Worm (Caenorhabditis elegans) whole organism, late embryonic: ENCODE measurements around the gene pfn-2.
A peak's percentile ranks its signal among the peaks of the same experiment; 100 is the strongest.

Experiments
- C08G9.2 ChIP-seq: sonication (generic microtip); optimal IDR thresholded peaks from 2 replicates; lab custom pipeline; 2016; ENCODE audit warnings: mild to moderate bottlenecking, missing genetic modification characterization, moderate library complexity, missing compliant biosample characterization
- C38D4.7 ChIP-seq: fragments of 200-800 bp; sonication (Bioruptor generic); optimal IDR thresholded peaks from 2 replicates; lab custom pipeline; 2018; ENCODE audit warnings: mild to moderate bottlenecking, missing genetic modification characterization, moderate library complexity, missing compliant biosample characterization
- K02D7.2 ChIP-seq: sonication (generic microtip); optimal IDR thresholded peaks from 2 replicates; lab custom pipeline; 2017; ENCODE audit warnings: mild to moderate bottlenecking, missing genetic modification characterization, missing compliant biosample characterization
- K09A11.1 ChIP-seq: sonication (generic microtip); optimal IDR thresholded peaks from 2 replicates; lab custom pipeline; 2017; ENCODE audit warnings: antibody characterized with exemption, mild to moderate bottlenecking, missing genetic modification characterization, missing compliant biosample characterization; ENCODE audit not compliant: insufficient read depth
- ahr-1 ChIP-seq: sonication (generic microtip); optimal IDR thresholded peaks from 2 replicates; lab custom pipeline; 2016; ENCODE audit warnings: missing genetic modification characterization, missing compliant biosample characterization
- ama-1 ChIP-seq: fragments of 150-350 bp; optimal IDR thresholded peaks from 2 replicates; lab custom pipeline; 2014
- ceh-19 ChIP-seq: fragments of 200-800 bp; sonication (Bioruptor generic); optimal IDR thresholded peaks from 2 replicates; lab custom pipeline; 2018; ENCODE audit warnings: mild to moderate bottlenecking, missing genetic modification characterization, missing compliant biosample characterization
- ceh-2 ChIP-seq: sonication (generic microtip); optimal IDR thresholded peaks from 2 replicates; lab custom pipeline; 2016; ENCODE audit warnings: missing genotype, missing genetic modification characterization, missing compliant biosample characterization
- ceh-24 ChIP-seq: sonication (generic microtip); optimal IDR thresholded peaks from 2 replicates; lab custom pipeline; 2016; ENCODE audit warnings: mild to moderate bottlenecking, missing genetic modification characterization, missing compliant biosample characterization
- ceh-30 ChIP-seq: fragments of 150-350 bp; optimal IDR thresholded peaks from 2 replicates; lab custom pipeline; 2014; ENCODE audit warnings: missing biosample characterization, missing genetic modification characterization
- ceh-31 ChIP-seq: sonication (generic microtip); optimal IDR thresholded peaks from 2 replicates; lab custom pipeline; 2016; ENCODE audit warnings: missing genetic modification characterization, missing compliant biosample characterization
- ceh-45 ChIP-seq: fragments of 200-800 bp; sonication (Bioruptor generic); IDR thresholded peaks from 2 replicates; pipeline ENCODE4 v1.3.6; 2022; ENCODE audit warnings: missing genetic modification reagents, missing genetic modification characterization, missing compliant biosample characterization
- ceh-48 ChIP-seq: sonication (generic microtip); optimal IDR thresholded peaks from 2 replicates; lab custom pipeline; 2016; ENCODE audit warnings: missing genetic modification characterization, inconsistent platforms, missing compliant biosample characterization
- ceh-6 ChIP-seq: fragments of 200-800 bp; sonication (Bioruptor generic); optimal IDR thresholded peaks from 2 replicates; lab custom pipeline; 2018; ENCODE audit warnings: mild to moderate bottlenecking, missing genetic modification characterization, missing compliant biosample characterization
- elt-2 ChIP-seq: sonication (generic microtip); optimal IDR thresholded peaks from 2 replicates; lab custom pipeline; 2016; ENCODE audit warnings: missing genetic modification reagents, missing genetic modification characterization, missing compliant biosample characterization
- eyg-1 ChIP-seq: sonication (generic microtip); optimal IDR thresholded peaks from 2 replicates; lab custom pipeline; 2016; ENCODE audit warnings: missing genotype, missing genetic modification characterization, missing compliant biosample characterization
- fax-1 ChIP-seq: sonication (generic microtip); optimal IDR thresholded peaks from 2 replicates; lab custom pipeline; 2016; ENCODE audit warnings: missing genotype, missing genetic modification characterization, missing compliant biosample characterization
- fkh-10 ChIP-seq: fragments of 150-350 bp; optimal IDR thresholded peaks from 2 replicates; lab custom pipeline; 2014; ENCODE audit warnings: missing biosample characterization, missing genetic modification reagents, missing genetic modification characterization
- fkh-6 ChIP-seq: sonication (generic microtip); optimal IDR thresholded peaks from 2 replicates; lab custom pipeline; 2016; ENCODE audit warnings: missing genetic modification characterization, missing compliant biosample characterization
- gmeb-2 ChIP-seq: sonication (generic microtip); optimal IDR thresholded peaks from 2 replicates; lab custom pipeline; 2016; ENCODE audit warnings: missing genetic modification characterization, inconsistent platforms, missing compliant biosample characterization
- hlh-15 ChIP-seq: sonication (generic microtip); optimal IDR thresholded peaks from 2 replicates; lab custom pipeline; 2016; ENCODE audit warnings: missing genetic modification characterization, missing compliant biosample characterization
- hlh-30 ChIP-seq: sonication (generic microtip); optimal IDR thresholded peaks from 2 replicates; lab custom pipeline; 2017; ENCODE audit warnings: antibody characterized with exemption, missing genetic modification characterization, missing compliant biosample characterization; ENCODE audit not compliant: insufficient read depth
- hlh-8 ChIP-seq: sonication (generic microtip); optimal IDR thresholded peaks from 2 replicates; lab custom pipeline; 2016; ENCODE audit warnings: missing genotype, missing genetic modification characterization, missing compliant biosample characterization
- lim-6 ChIP-seq: sonication (generic microtip); optimal IDR thresholded peaks from 2 replicates; lab custom pipeline; 2016; ENCODE audit warnings: missing genetic modification characterization, missing compliant biosample characterization
- madf-2 ChIP-seq: sonication (generic microtip); optimal IDR thresholded peaks from 2 replicates; lab custom pipeline; 2017; ENCODE audit warnings: missing genetic modification characterization, missing compliant biosample characterization
- nfya-1 ChIP-seq: sonication (generic microtip); optimal IDR thresholded peaks from 2 replicates; lab custom pipeline; 2017; ENCODE audit warnings: missing genetic modification characterization, mild to moderate bottlenecking, missing compliant biosample characterization, antibody characterized with exemption, moderate library complexity
- npax-4 ChIP-seq: sonication (generic microtip); optimal IDR thresholded peaks from 2 replicates; lab custom pipeline; 2016; ENCODE audit warnings: missing genetic modification characterization, missing compliant biosample characterization
- odd-2 ChIP-seq: sonication (generic microtip); optimal IDR thresholded peaks from 2 replicates; lab custom pipeline; 2017; ENCODE audit warnings: antibody characterized with exemption, mild to moderate bottlenecking, missing genetic modification characterization, missing compliant biosample characterization
- pag-3 ChIP-seq: sonication (generic microtip); optimal IDR thresholded peaks from 2 replicates; lab custom pipeline; 2016; ENCODE audit warnings: missing compliant biosample characterization, missing genetic modification characterization, borderline replicate concordance
- pat-9 ChIP-seq: fragments of 200-800 bp; sonication (Bioruptor generic); optimal IDR thresholded peaks from 2 replicates; lab custom pipeline; 2018; ENCODE audit warnings: mild to moderate bottlenecking, missing genetic modification characterization, moderate library complexity, missing compliant biosample characterization
- pax-1 ChIP-seq: fragments of 150-350 bp; optimal IDR thresholded peaks from 2 replicates; lab custom pipeline; 2014; ENCODE audit warnings: missing biosample characterization, missing genetic modification characterization
- ref-2 ChIP-seq: sonication (generic microtip); optimal IDR thresholded peaks from 2 replicates; lab custom pipeline; 2016; ENCODE audit warnings: missing genetic modification characterization, missing compliant biosample characterization
- rnt-1 ChIP-seq: sonication (generic microtip); optimal IDR thresholded peaks from 2 replicates; lab custom pipeline; 2016; ENCODE audit warnings: missing genetic modification characterization, missing compliant biosample characterization
- sdc-2 ChIP-seq: sonication (generic microtip); optimal IDR thresholded peaks from 2 replicates; lab custom pipeline; 2016; ENCODE audit warnings: missing genotype, missing genetic modification characterization, missing compliant biosample characterization
- sox-2 ChIP-seq: fragments of 200-800 bp; sonication (Bioruptor generic); IDR thresholded peaks from 2 replicates; pipeline ENCODE4 v1.3.6; 2022; ENCODE audit warnings: missing genetic modification reagents, missing genetic modification characterization, missing compliant biosample characterization
- sox-4 ChIP-seq: sonication (generic microtip); optimal IDR thresholded peaks from 2 replicates; lab custom pipeline; 2017; ENCODE audit warnings: mild to moderate bottlenecking, missing genetic modification characterization, inconsistent platforms, missing compliant biosample characterization
- syd-9 ChIP-seq: sonication (generic microtip); optimal IDR thresholded peaks from 2 replicates; lab custom pipeline; 2016; ENCODE audit warnings: mild to moderate bottlenecking, missing genetic modification characterization, moderate library complexity, missing compliant biosample characterization
- unc-3 ChIP-seq, 2 experiments: fragments of 200-800 bp in 1 of 2; sonication (Bioruptor generic) in 1 of 2; sonication (generic microtip) in 1 of 2; conservative IDR thresholded peaks in 1 of 2; optimal IDR thresholded peaks in 1 of 2; 2 replicates each; pipeline versions ENCODE4 v1.3.6 to Lab custom; 2016 to 2022; ENCODE audit warnings: missing compliant biosample characterization in 2 of 2, missing genetic modification characterization in 2 of 2, missing genetic modification reagents in 1 of 2
- unc-86 ChIP-seq: sonication (generic microtip); optimal IDR thresholded peaks from 2 replicates; lab custom pipeline; 2016; ENCODE audit warnings: missing genetic modification characterization, missing compliant biosample characterization
- zip-5 ChIP-seq: sonication (generic microtip); optimal IDR thresholded peaks from 2 replicates; lab custom pipeline; 2016; ENCODE audit warnings: missing genetic modification characterization, missing compliant biosample characterization
- ztf-16 ChIP-seq: sonication (generic microtip); optimal IDR thresholded peaks from 2 replicates; lab custom pipeline; 2017; ENCODE audit warnings: missing genetic modification characterization, missing compliant biosample characterization

The pfn-2 gene

DNA sequence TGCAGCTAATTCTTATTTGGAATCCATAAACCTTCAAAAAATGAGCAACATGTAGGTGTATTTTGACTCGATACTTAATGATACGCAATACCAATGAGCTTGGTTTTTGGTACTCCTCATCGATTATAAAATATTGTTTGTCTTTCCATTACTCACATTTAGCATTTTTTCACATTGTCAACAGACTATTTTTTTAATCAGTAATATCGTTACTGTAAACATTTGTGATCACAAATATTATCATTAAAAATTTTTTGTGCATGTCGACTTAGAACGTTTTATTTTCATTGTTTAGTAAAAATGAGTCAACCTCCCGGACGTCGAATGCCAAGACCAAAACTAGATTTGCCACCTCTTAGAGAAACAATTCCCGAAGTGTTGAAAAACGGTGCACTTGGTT is 23.4 kb upstream of the pfn-2 start, which contains the start of gene sek-5:
Gene sek-5, plus strand, starts transcription at position 301 of the 400 bp plus-strand sequence.
- TF ChIP-seq unc-3 (GFP tag; conservative IDR thresholded peaks at IDR 0.05; lab: Robert Waterston, UW) (no peak), unc-3 (tag; optimal IDR thresholded peaks at IDR 0.05; lab: Kevin White, UChicago) (no peak), C38D4.7 (GFP tag; lab: Kevin White, UChicago) (no peak), sox-4 (tag; lab: Kevin White, UChicago) (no peak), fax-1 (no peak), sdc-2 (tag; lab: Kevin White, UChicago) (no peak), pat-9 (no peak), hlh-8 (tag; lab: Kevin White, UChicago) (no peak), K02D7.2 (tag; lab: Kevin White, UChicago) (no peak), pax-1 (tag; lab: Kevin White, UChicago) (no peak), nfya-1 (no peak), sox-2 (GFP tag; lab: Robert Waterston, UW) (no peak), lim-6 (no peak), ceh-31 (no peak), hlh-15 (tag; lab: Kevin White, UChicago) (no peak), gmeb-2 (tag; lab: Kevin White, UChicago) (no peak), unc-86 (tag; lab: Kevin White, UChicago) (no peak)

DNA sequence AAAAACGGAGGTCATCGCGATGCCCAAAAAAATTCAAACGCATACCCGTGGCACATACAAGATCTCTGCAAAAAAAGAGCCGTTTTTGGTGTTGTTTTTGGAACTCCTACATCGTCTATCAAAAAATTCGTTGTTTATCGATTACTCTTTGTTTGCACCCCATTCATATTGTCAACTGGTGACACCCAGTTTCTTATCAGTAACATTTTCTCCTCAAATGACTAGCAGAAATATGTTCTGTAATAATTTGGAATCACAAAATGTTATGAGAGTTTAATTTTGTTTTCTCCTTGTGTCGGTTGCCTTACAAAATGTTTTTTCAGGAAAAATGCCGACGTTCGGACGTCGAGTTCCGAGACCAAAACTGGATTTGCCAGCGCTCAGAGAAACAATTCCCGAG is 20.9 kb upstream of the pfn-2 start, which contains the start of gene sek-4:
Gene sek-4, plus strand, starts transcription at position 318 of the 400 bp plus-strand sequence.
- TF ChIP-seq elt-2 (tag; lab: Kevin White, UChicago) (peak; percentile 10), npax-4 (tag; lab: Kevin White, UChicago) (no peak)
- TF ChIP-seq, all 69 proteins: peak for 1

DNA sequence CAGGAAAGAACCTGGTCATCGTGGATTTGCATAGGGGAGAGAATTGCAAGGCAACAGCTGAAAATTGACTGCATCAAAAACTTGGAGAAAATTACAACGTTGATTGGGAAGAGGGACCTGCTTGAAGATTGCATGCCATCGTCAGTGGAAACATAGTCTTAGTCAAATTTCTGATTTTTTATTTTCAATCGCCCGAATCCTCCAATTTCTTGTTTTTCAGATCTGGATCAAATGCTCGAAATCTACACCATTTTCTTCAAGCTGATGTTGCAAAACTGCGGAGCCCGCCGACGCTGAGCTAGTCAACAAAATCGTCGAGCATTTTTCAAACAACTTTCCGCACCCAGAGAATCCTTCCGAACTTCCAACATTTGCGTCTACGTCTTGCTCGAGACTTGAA is 19.7 kb upstream of the pfn-2 start:
- no peak for TF ChIP-seq ceh-30
- TF ChIP-seq fkh-6, result no peak
- TF ChIP-seq zip-5 (tag; lab: Kevin White, UChicago), result no peak
- TF ChIP-seq ama-1 (lab: Kevin White, UChicago), result no peak
- no peak for TF ChIP-seq ceh-6 (GFP tag; lab: Kevin White, UChicago)
- no peak for TF ChIP-seq nfya-1
- no peak for TF ChIP-seq ztf-16
- no peak for TF ChIP-seq hlh-30 (tag; lab: Kevin White, UChicago)
- no peak for TF ChIP-seq ceh-48 (tag; lab: Kevin White, UChicago)
- no peak for TF ChIP-seq ahr-1 (tag; lab: Kevin White, UChicago)
- no peak for TF ChIP-seq rnt-1
- no peak for TF ChIP-seq odd-2
- no peak for TF ChIP-seq elt-2 (tag; lab: Kevin White, UChicago)
- no peak for TF ChIP-seq ceh-19 (GFP tag; lab: Kevin White, UChicago)
- no peak for TF ChIP-seq eyg-1 (tag; lab: Kevin White, UChicago)
- TF ChIP-seq unc-86 (tag; lab: Kevin White, UChicago), result no peak
- TF ChIP-seq syd-9 (tag; lab: Kevin White, UChicago), result no peak
- TF ChIP-seq ceh-45 (GFP tag; lab: Robert Waterston, UW), result no peak

DNA sequence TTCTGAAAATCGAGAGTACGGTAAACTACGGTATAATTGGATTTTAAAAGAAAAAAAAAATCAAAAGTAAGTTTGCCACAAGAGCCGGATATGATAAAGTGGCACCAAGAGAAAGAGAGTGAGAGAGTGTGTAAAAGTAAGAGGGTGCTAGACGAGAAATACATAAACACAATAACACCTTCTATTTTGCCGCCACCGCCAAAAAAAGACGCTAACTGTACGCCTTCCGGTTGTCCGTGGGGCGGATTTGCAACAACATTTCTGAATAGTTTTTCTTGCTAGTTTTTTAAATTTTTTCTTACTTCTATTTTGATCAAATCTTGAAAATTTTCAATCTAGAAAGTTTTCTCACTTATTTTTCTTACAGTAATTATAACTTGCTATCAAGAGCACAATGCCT is 18.8 kb upstream of the pfn-2 start, which contains the start of gene F35C8.8:
Gene F35C8.8, minus strand, starts transcription at position 2 of the 400 bp plus-strand sequence.
- TF ChIP-seq ceh-48 (tag; lab: Kevin White, UChicago), result no peak
- TF ChIP-seq rnt-1, result no peak
- no peak for TF ChIP-seq ahr-1 (tag; lab: Kevin White, UChicago)
- no peak for TF ChIP-seq ref-2 (tag; lab: Kevin White, UChicago)
- TF ChIP-seq C08G9.2, result no peak
- no peak for TF ChIP-seq ceh-24 (tag; lab: Kevin White, UChicago)
- TF ChIP-seq hlh-8 (tag; lab: Kevin White, UChicago), result no peak
- no peak for TF ChIP-seq gmeb-2 (tag; lab: Kevin White, UChicago)
- TF ChIP-seq madf-2 (tag; lab: Kevin White, UChicago), result no peak
- TF ChIP-seq K09A11.1 (tag; lab: Kevin White, UChicago), result no peak
- no peak for TF ChIP-seq hlh-30 (tag; lab: Kevin White, UChicago)
- no peak for TF ChIP-seq npax-4 (tag; lab: Kevin White, UChicago)
- no peak for TF ChIP-seq pag-3 (tag; lab: Kevin White, UChicago)
- no peak for TF ChIP-seq fkh-10 (GFP tag; lab: Kevin White, UChicago)
- no peak for TF ChIP-seq ceh-2
